Fruit fly (Drosophila melanogaster) whole organism, wandering third instar larva: Measurements from ENCODE around the gene CG45488.

Experiments used
- CG9705 ChIP-seq: fragments of 200-800 bp; sonication (Bioruptor generic); optimal IDR thresholded peaks from 2 replicates; lab custom pipeline; 2018; ENCODE audit warnings: missing biosample characterization, mild to moderate bottlenecking, missing genetic modification characterization
- Hr78 ChIP-seq: fragments of >200 bp; optimal IDR thresholded peaks from 2 replicates; lab custom pipeline; 2017; ENCODE audit warnings: missing biosample characterization, missing genetic modification characterization
- Hr83 ChIP-seq: fragments of 200-300 bp; sonication (Bioruptor generic); optimal IDR thresholded peaks from 2 replicates; lab custom pipeline; 2016; ENCODE audit warnings: missing biosample characterization, mild to moderate bottlenecking, missing genetic modification characterization, moderate library complexity; ENCODE audit not compliant: poor library complexity, severe bottlenecking
- Rel ChIP-seq, 2 experiments: fragments of 200-800 bp; sonication (Bioruptor generic) in 1 of 2; optimal IDR thresholded peaks; 2 replicates in 1 of 2; 3 replicates in 1 of 2; lab custom pipeline; 2016 to 2019; ENCODE audit warnings: mild to moderate bottlenecking in 2 of 2, missing biosample characterization in 2 of 2, missing genetic modification characterization in 2 of 2, moderate library complexity in 1 of 2
- h ChIP-seq: fragments of 200-800 bp; sonication (Bioruptor generic); optimal IDR thresholded peaks from 3 replicates; lab custom pipeline; 2016; ENCODE audit warnings: missing biosample characterization, mild to moderate bottlenecking, missing genetic modification characterization
- pan ChIP-seq: fragments of >200 bp; optimal IDR thresholded peaks from 2 replicates; lab custom pipeline; 2017
- psq ChIP-seq: fragments of 200-800 bp; sonication (Bioruptor generic); optimal IDR thresholded peaks from 3 replicates; lab custom pipeline; 2017; ENCODE audit warnings: missing biosample characterization, mild to moderate bottlenecking, missing genetic modification characterization, moderate library complexity
- woc ChIP-seq: sonication (Bioruptor generic); optimal IDR thresholded peaks from 2 replicates; lab custom pipeline; 2016; ENCODE audit warnings: missing biosample characterization, mild to moderate bottlenecking, missing genetic modification characterization

- no peak for TF ChIP-seq pan (lab: Kevin White, UChicago)
- TF ChIP-seq woc (GFP tag; lab: Kevin White, UChicago), result peak; percentile 59
- TF ChIP-seq h (GFP tag; lab: Kevin White, UChicago), result no peak
- no peak for TF ChIP-seq Rel (GFP tag; optimal IDR thresholded peaks at IDR 0.05; lab: Kevin White, UChicago)
- no peak for TF ChIP-seq Rel (tag; optimal IDR thresholded peaks at IDR 0.05; lab: Kevin White, UChicago)
- no peak for TF ChIP-seq psq
- TF ChIP-seq CG9705 (GFP tag; lab: Kevin White, UChicago), result no peak
- no peak for TF ChIP-seq Hr83 (GFP tag; lab: Kevin White, UChicago)
- no peak for TF ChIP-seq Hr78
These were observed 22.8 kb downstream of the CG45488 start for dm6 chrX:19897328-19897990.
